Fruit fly (Drosophila melanogaster) whole organism, embryonic: ENCODE data around the gene witty.

Experiments
- CG14050 ChIP-seq: fragments of 200-800 bp; sonication (Bioruptor generic); IDR thresholded peaks from 3 replicates; pipeline ENCODE4 v1.3.6; 2022; ENCODE audit warnings: missing biosample characterization, missing genetic modification characterization
- ftz-f1 ChIP-seq: fragments of 200-800 bp; sonication (Bioruptor generic); optimal IDR thresholded peaks from 2 replicates; lab custom pipeline; 2016; ENCODE audit warnings: missing biosample characterization, missing genetic modification characterization
- h ChIP-seq: fragments of >200 bp; optimal IDR thresholded peaks from 2 replicates; lab custom pipeline; 2017

DNA sequence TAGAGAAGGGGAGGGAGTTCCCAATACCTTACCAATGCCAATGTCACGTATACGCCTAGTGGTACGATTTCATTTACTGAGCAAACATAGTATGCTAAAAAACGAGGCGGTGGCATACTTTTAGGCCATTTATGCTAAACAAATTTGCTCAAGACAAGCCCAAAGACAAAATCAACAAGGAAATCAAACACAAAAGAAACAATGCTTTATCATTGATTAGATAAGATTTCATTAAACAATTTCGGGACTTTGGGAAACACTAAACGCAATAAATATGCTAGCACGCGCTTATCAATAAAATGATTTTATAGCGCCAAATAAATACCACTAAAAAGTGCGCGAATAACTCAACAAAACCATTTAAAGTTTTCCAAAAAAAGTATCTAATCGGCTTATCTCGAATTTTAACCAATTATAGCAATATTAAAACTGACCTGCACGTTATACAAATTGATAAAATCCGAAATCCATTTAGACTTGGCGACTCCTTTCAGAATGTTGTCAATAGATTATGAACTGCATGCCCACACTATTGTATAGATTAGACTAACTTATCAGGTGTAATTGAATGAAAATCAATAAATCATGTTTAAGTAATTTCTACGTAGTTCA, 12.6 kb downstream of the witty start:
- peak; percentile 50 for TF ChIP-seq ftz-f1 (GFP tag; lab: Kevin White, UChicago)
- TF ChIP-seq h (lab: Kevin White, UChicago): no peak
- TF ChIP-seq CG14050: no peak; the same call in 2 of the 3 replicates
